In the genomic region with DNA sequence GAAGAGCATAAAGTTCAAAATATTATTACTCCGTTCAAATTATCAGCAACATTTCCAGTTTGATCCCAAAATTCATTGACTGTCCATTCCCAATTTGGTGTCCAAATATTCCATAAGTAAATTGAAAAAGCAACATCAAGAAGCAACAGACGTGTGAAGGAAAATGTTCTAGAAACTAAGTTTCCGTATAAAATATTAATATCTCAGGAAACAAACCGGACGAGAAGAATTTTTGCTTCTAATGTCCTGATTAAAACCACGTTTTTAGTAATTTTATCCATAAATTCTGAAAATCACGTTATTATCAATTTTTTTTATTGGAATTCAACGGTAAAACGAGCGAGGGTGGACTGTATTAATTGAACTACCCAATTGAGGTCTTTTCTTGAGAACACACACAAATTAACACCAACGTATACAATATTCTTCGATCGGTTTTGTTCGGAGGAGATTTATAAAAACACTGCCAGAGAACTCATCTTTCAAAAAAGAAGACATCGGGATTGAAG, we compare ENCODE assay signal across 5 worm cellular contexts.
TF ChIP-seq lines count a peak whose summit lies in the region.

A gene (minus strand): TSS at position 286 of the 509 bp plus-strand sequence.

TF ChIP-seq in whole organism, L1 larva, 84 proteins besides CTCF, POLR2A, EP300 and RAD21 (continues in another document):
- TF ChIP-seq lir-3 (tag; optimal IDR thresholded peaks at IDR 0.05; lab: Kevin White, UChicago; ENCODE audit: poor library complexity), result no peak
- TF ChIP-seq nhr-71 (tag; optimal IDR thresholded peaks at IDR 0.05; lab: Kevin White, UChicago), result peak; percentile 42
- peak; percentile 26; the same call in 1 of the 2 replicates for TF ChIP-seq nhr-19 (GFP tag; conservative IDR thresholded peaks at IDR 0.05; lab: Robert Waterston, UW)
- no peak for TF ChIP-seq ztf-11 (tag; optimal IDR thresholded peaks at IDR 0.05; lab: Kevin White, UChicago)
- TF ChIP-seq Y116A8C.19 (tag; optimal IDR thresholded peaks at IDR 0.05; lab: Kevin White, UChicago; ENCODE audit: borderline replicate concordance), result no peak
- no peak for TF ChIP-seq unc-130 (tag; optimal IDR thresholded peaks at IDR 0.05; lab: Kevin White, UChicago)
- TF ChIP-seq ztf-4 (tag; optimal IDR thresholded peaks at IDR 0.05; lab: Kevin White, UChicago), result no peak
- peak; percentile 66 for TF ChIP-seq nhr-85 (tag; lab: Kevin White, UChicago)
- peak; percentile 6 for TF ChIP-seq pax-3 (tag; optimal IDR thresholded peaks at IDR 0.05; lab: Kevin White, UChicago)
- peak in 1 of 2 experiments; percentile 13 for TF ChIP-seq efl-1 (optimal IDR thresholded peaks at IDR 0.05; lab: Kevin White, UChicago)
- peak in 1 of 2 experiments; percentile 93 for TF ChIP-seq efl-1 (GFP tag; optimal IDR thresholded peaks at IDR 0.05 in 1 of 2; lab: Kevin White, UChicago)
- peak; percentile 32 to 35 for TF ChIP-seq lsy-2 (tag; optimal IDR thresholded peaks at IDR 0.05; lab: Kevin White, UChicago)
- peak; percentile 64 for TF ChIP-seq ama-1 (optimal IDR thresholded peaks at IDR 0.05; lab: Kevin White, UChicago)
- TF ChIP-seq elt-3 (tag; optimal IDR thresholded peaks at IDR 0.05; lab: Kevin White, UChicago), result peak in 1 of 6 experiments; percentile 20
- TF ChIP-seq nhr-47 (tag; optimal IDR thresholded peaks at IDR 0.05; lab: Kevin White, UChicago), result peak; percentile 28
- no peak for TF ChIP-seq nhr-237 (tag; optimal IDR thresholded peaks at IDR 0.05; lab: Kevin White, UChicago)

TF ChIP-seq in whole organism, L2 larva, 48 proteins besides CTCF, POLR2A, EP300 and RAD21:
- TF ChIP-seq ZK546.5 (tag; optimal IDR thresholded peaks at IDR 0.05; lab: Kevin White, UChicago) (peak; percentile 20), ama-1 (optimal IDR thresholded peaks at IDR 0.05; lab: Kevin White, UChicago) (peak; percentile 14), alr-1 (tag; optimal IDR thresholded peaks at IDR 0.05; lab: Kevin White, UChicago) (no peak), sma-3 (GFP tag; optimal IDR thresholded peaks at IDR 0.05; lab: Kevin White, UChicago) (peak; percentile 46), lin-13 (GFP tag; optimal IDR thresholded peaks at IDR 0.05; lab: Kevin White, UChicago) (peak; percentile 45), crh-2 (tag; optimal IDR thresholded peaks at IDR 0.05; lab: Kevin White, UChicago) (peak; percentile 57), R02D3.7 (tag; optimal IDR thresholded peaks at IDR 0.05; lab: Kevin White, UChicago) (no peak), Y55F3AM.14 (GFP tag; optimal IDR thresholded peaks at IDR 0.05; lab: Kevin White, UChicago) (peak; percentile 40), C34F6.9 (tag; optimal IDR thresholded peaks at IDR 0.05; lab: Kevin White, UChicago) (no peak), nhr-21 (tag; optimal IDR thresholded peaks at IDR 0.05; lab: Kevin White, UChicago) (peak; percentile 55), ztf-4 (tag; optimal IDR thresholded peaks at IDR 0.05; lab: Kevin White, UChicago) (peak; percentile 23), sem-4 (tag; optimal IDR thresholded peaks at IDR 0.05; lab: Kevin White, UChicago) (peak; percentile 21), lsy-2 (tag; optimal IDR thresholded peaks at IDR 0.05; lab: Kevin White, UChicago) (peak in 1 of 2 experiments; percentile 64), mab-5 (tag; optimal IDR thresholded peaks at IDR 0.05; lab: Kevin White, UChicago) (no peak), F13H6.1 (tag; optimal IDR thresholded peaks at IDR 0.05; lab: Kevin White, UChicago) (peak; percentile 5), unc-62 (GFP tag; optimal IDR thresholded peaks at IDR 0.05; lab: Kevin White, UChicago) (no peak), fos-1 (tag; optimal IDR thresholded peaks at IDR 0.05; lab: Kevin White, UChicago) (no peak), nhr-25 (tag; optimal IDR thresholded peaks at IDR 0.05; lab: Kevin White, UChicago) (peak; percentile 46)

TF ChIP-seq in whole organism, L3 larva, 47 proteins besides CTCF, POLR2A, EP300 and RAD21 (continues in another document):
- TF ChIP-seq lsy-12 (tag; optimal IDR thresholded peaks at IDR 0.05; lab: Kevin White, UChicago) (peak; percentile 65), jun-1 (tag; optimal IDR thresholded peaks at IDR 0.05; lab: Kevin White, UChicago) (no peak), nhr-67 (tag; optimal IDR thresholded peaks at IDR 0.05; lab: Kevin White, UChicago) (no peak), pha-4 (tag; optimal IDR thresholded peaks at IDR 0.05; lab: Kevin White, UChicago) (peak; percentile 25), elt-3 (tag; optimal IDR thresholded peaks at IDR 0.05; lab: Kevin White, UChicago) (no peak), egl-27 (tag; optimal IDR thresholded peaks at IDR 0.05; lab: Kevin White, UChicago) (no peak), R02D3.7 (tag; optimal IDR thresholded peaks at IDR 0.05; lab: Kevin White, UChicago) (peak; percentile 49), hmg-11 (tag; optimal IDR thresholded peaks at IDR 0.05; lab: Kevin White, UChicago) (no peak), nhr-77 (tag; optimal IDR thresholded peaks at IDR 0.05; lab: Kevin White, UChicago) (no peak), unc-39 (tag; optimal IDR thresholded peaks at IDR 0.05; lab: Kevin White, UChicago) (no peak), snpc-4 (tag; optimal IDR thresholded peaks at IDR 0.05; lab: Kevin White, UChicago) (no peak), nhr-12 (tag; optimal IDR thresholded peaks at IDR 0.05; lab: Kevin White, UChicago) (peak; percentile 17), aly-2 (tag; optimal IDR thresholded peaks at IDR 0.05; lab: Kevin White, UChicago) (peak; percentile 20), pqm-1 (tag; optimal IDR thresholded peaks at IDR 0.05; lab: Kevin White, UChicago) (no peak), nhr-23 (tag; optimal IDR thresholded peaks at IDR 0.05; lab: Kevin White, UChicago) (peak; percentile 16), fkh-10 (GFP tag; optimal IDR thresholded peaks at IDR 0.05; lab: Kevin White, UChicago) (no peak), elt-1 (tag; optimal IDR thresholded peaks at IDR 0.05; lab: Kevin White, UChicago) (peak; percentile 17), ama-1 (optimal IDR thresholded peaks at IDR 0.05; lab: Kevin White, UChicago) (peak; percentile 61), nfya-1 (tag; optimal IDR thresholded peaks at IDR 0.05; lab: Kevin White, UChicago; ENCODE audit: insufficient read depth) (no peak)

TF ChIP-seq in whole organism, L4 larva, 104 proteins besides CTCF, POLR2A, EP300 and RAD21 (continues in another document):
- peak; percentile 36; the same call in 1 of the 2 replicates for TF ChIP-seq Y48G9A.11 (GFP tag; IDR thresholded peaks at IDR 0.05; lab: Robert Waterston, UW)
- no peak for TF ChIP-seq lin-1 (GFP tag; IDR thresholded peaks at IDR 0.05; lab: Robert Waterston, UW)
- peak; percentile 40 for TF ChIP-seq nhr-48 (tag; optimal IDR thresholded peaks at IDR 0.05; lab: Kevin White, UChicago)
- TF ChIP-seq lin-38 (GFP tag; IDR thresholded peaks at IDR 0.05; lab: Robert Waterston, UW), result peak; percentile 65
- peak; percentile 6 for TF ChIP-seq zip-2 (tag; optimal IDR thresholded peaks at IDR 0.05; lab: Kevin White, UChicago)
- no peak for TF ChIP-seq rbr-2 (tag; optimal IDR thresholded peaks at IDR 0.05; lab: Kevin White, UChicago)
- TF ChIP-seq mdt-29 (GFP tag; IDR thresholded peaks at IDR 0.05; lab: Robert Waterston, UW), result peak; percentile 34; the same call in 1 of the 2 replicates
- no peak for TF ChIP-seq php-3 (GFP tag; IDR thresholded peaks at IDR 0.05; lab: Robert Waterston, UW)
- TF ChIP-seq gei-8 (GFP tag; optimal IDR thresholded peaks at IDR 0.05; lab: Kevin White, UChicago), result peak; percentile 31
- TF ChIP-seq pha-4 (GFP tag; IDR thresholded peaks at IDR 0.05; lab: Robert Waterston, UW), result peak; percentile 59; the same call in 1 of the 2 replicates
- no peak for TF ChIP-seq pha-4 (tag; optimal IDR thresholded peaks at IDR 0.05; lab: Kevin White, UChicago)
- peak; percentile 21 for TF ChIP-seq dpl-1 (GFP tag; optimal IDR thresholded peaks at IDR 0.05; lab: Kevin White, UChicago)
- no peak for TF ChIP-seq ztf-7 (tag; optimal IDR thresholded peaks at IDR 0.05; lab: Kevin White, UChicago)
- TF ChIP-seq T20F7.1 (GFP tag; optimal IDR thresholded peaks at IDR 0.05; lab: Kevin White, UChicago), result peak; percentile 53
- TF ChIP-seq dve-1 (tag; optimal IDR thresholded peaks at IDR 0.05; lab: Kevin White, UChicago; ENCODE audit: insufficient read depth), result peak; percentile 20
- TF ChIP-seq F26F4.8 (GFP tag; conservative IDR thresholded peaks at IDR 0.05; lab: Robert Waterston, UW), result 0 out of 2 replicates have a peak, but pooled peaks have one; percentile 18
- TF ChIP-seq attf-4 (tag; optimal IDR thresholded peaks at IDR 0.05; lab: Kevin White, UChicago), result no peak
- peak; percentile 63 for TF ChIP-seq mep-1 (tag; optimal IDR thresholded peaks at IDR 0.05; lab: Kevin White, UChicago)
- peak; percentile 43 for TF ChIP-seq spr-1 (tag; optimal IDR thresholded peaks at IDR 0.05; lab: Kevin White, UChicago)

TF ChIP-seq in whole organism, young adult, 124 proteins besides CTCF, POLR2A, EP300 and RAD21 (continues in another document):
- TF ChIP-seq dpl-1 (GFP tag; optimal IDR thresholded peaks at IDR 0.05; lab: Kevin White, UChicago) (no peak), nfyb-1 (GFP tag; IDR thresholded peaks at IDR 0.05; lab: Robert Waterston, UW) (peak; percentile 71; the same call in 1 of the 2 replicates), unc-62 (GFP tag; optimal IDR thresholded peaks at IDR 0.05; lab: Kevin White, UChicago) (no peak), egl-18 (GFP tag; IDR thresholded peaks at IDR 0.05; lab: Robert Waterston, UW) (no peak), unc-130 (GFP tag; optimal IDR thresholded peaks at IDR 0.05; lab: Kevin White, UChicago) (peak; percentile 12), rec-8 (tag; optimal IDR thresholded peaks at IDR 0.05; lab: Kevin White, UChicago) (peak; percentile 19 to 39), Y95B8A.8 (GFP tag; IDR thresholded peaks at IDR 0.05; lab: Robert Waterston, UW) (0 out of 2 replicates have a peak, but pooled peaks have one; percentile 36), F52B5.7 (tag; optimal IDR thresholded peaks at IDR 0.05; lab: Kevin White, UChicago) (no peak), nfya-2 (GFP tag; IDR thresholded peaks at IDR 0.05; lab: Robert Waterston, UW) (no peak), F22D6.2 (tag; optimal IDR thresholded peaks at IDR 0.05; lab: Kevin White, UChicago) (no peak), him-1 (tag; optimal IDR thresholded peaks at IDR 0.05; lab: Kevin White, UChicago) (peak; percentile 56), F39B2.1 (GFP tag; IDR thresholded peaks at IDR 0.05; lab: Robert Waterston, UW) (peak; percentile 47; the same call in 1 of the 2 replicates), hrde-1 (tag; optimal IDR thresholded peaks at IDR 0.05; lab: Kevin White, UChicago; ENCODE audit: borderline replicate concordance) (peak; percentile 90), lir-1 (GFP tag; conservative IDR thresholded peaks at IDR 0.05; lab: Robert Waterston, UW) (no peak), ztf-18 (tag; optimal IDR thresholded peaks at IDR 0.05; lab: Kevin White, UChicago) (no peak), ZK185.1 (tag; optimal IDR thresholded peaks at IDR 0.05; lab: Kevin White, UChicago; ENCODE audit: poor library complexity, severe bottlenecking) (peak; percentile 83), Y53G8AR.9 (GFP tag; conservative IDR thresholded peaks at IDR 0.05; lab: Robert Waterston, UW) (peak; percentile 84), tbp1 (GFP tag; optimal IDR thresholded peaks at IDR 0.05; lab: Kevin White, UChicago) (peak; percentile 34), C06A6.2 (GFP tag; conservative IDR thresholded peaks at IDR 0.05; lab: Robert Waterston, UW) (no peak), F37B4.10 (GFP tag; IDR thresholded peaks at IDR 0.05; lab: Robert Waterston, UW) (no peak)
